Fruit fly (Drosophila melanogaster) whole organism, prepupa: ENCODE measurements around the gene CG43759.

ENCODE experiments used
- CG10631 ChIP-seq: fragments of 200-800 bp; sonication (Bioruptor generic); optimal IDR thresholded peaks from 2 replicates; lab custom pipeline; 2016; ENCODE audit warnings: missing biosample characterization, missing genetic modification characterization
- CG11294 ChIP-seq: fragments of 200-800 bp; sonication (Bioruptor generic); IDR thresholded peaks from 2 replicates; pipeline ENCODE4 v1.3.6; 2022; ENCODE audit warnings: missing biosample characterization, missing genetic modification characterization
- CG11902 ChIP-seq: fragments of 200-800 bp; sonication (Bioruptor generic); optimal IDR thresholded peaks from 3 replicates; lab custom pipeline; 2016; ENCODE audit warnings: missing biosample characterization, missing genetic modification characterization
- CG1621 ChIP-seq: fragments of 200-800 bp; sonication (Bioruptor generic); optimal IDR thresholded peaks from 3 replicates; lab custom pipeline; 2018; ENCODE audit warnings: missing biosample characterization, mild to moderate bottlenecking, missing genetic modification characterization
- CG16779 ChIP-seq: fragments of 200-800 bp; sonication (Bioruptor generic); optimal IDR thresholded peaks from 3 replicates; lab custom pipeline; 2017; ENCODE audit warnings: missing biosample characterization, mild to moderate bottlenecking, missing genetic modification characterization
- CG8119 ChIP-seq: fragments of 200-800 bp; sonication (Bioruptor generic); IDR thresholded peaks from 3 replicates; pipeline ENCODE4 v1.3.6; 2022; ENCODE audit warnings: missing biosample characterization, missing genetic modification characterization
- Gug ChIP-seq: fragments of 200-800 bp; sonication (Bioruptor generic); IDR thresholded peaks from 2 replicates; pipeline ENCODE4 v1.3.6; 2022; ENCODE audit warnings: missing biosample characterization, missing genetic modification characterization
- Hr39 ChIP-seq: fragments of 200-800 bp; sonication (Bioruptor generic); optimal IDR thresholded peaks from 2 replicates; lab custom pipeline; 2016; ENCODE audit warnings: missing biosample characterization, missing genetic modification characterization
- Lpt ChIP-seq: fragments of 200-800 bp; sonication (Bioruptor generic); optimal IDR thresholded peaks from 3 replicates; lab custom pipeline; 2016; ENCODE audit warnings: missing biosample characterization, missing genetic modification characterization
- fd85E ChIP-seq: fragments of 200-800 bp; sonication (Bioruptor generic); optimal IDR thresholded peaks from 3 replicates; lab custom pipeline; 2016; ENCODE audit warnings: missing biosample characterization, missing genetic modification characterization
- fkh ChIP-seq: fragments of 200-800 bp; sonication (Bioruptor generic); optimal IDR thresholded peaks from 3 replicates; lab custom pipeline; 2017; ENCODE audit warnings: missing biosample characterization, mild to moderate bottlenecking, missing genetic modification characterization, moderate library complexity
- lz ChIP-seq: fragments of 200-800 bp; sonication (Bioruptor generic); optimal IDR thresholded peaks from 3 replicates; lab custom pipeline; 2016; ENCODE audit warnings: missing biosample characterization, missing genetic modification characterization
- topi ChIP-seq: fragments of 200-800 bp; sonication (Bioruptor generic); optimal IDR thresholded peaks from 3 replicates; lab custom pipeline; 2016; ENCODE audit warnings: missing biosample characterization, missing genetic modification characterization
- vri ChIP-seq: fragments of 200-800 bp; sonication (Bioruptor generic); optimal IDR thresholded peaks from 3 replicates; lab custom pipeline; 2016; ENCODE audit warnings: missing biosample characterization, mild to moderate bottlenecking, missing genetic modification characterization

- TF ChIP-seq fd85E (GFP tag; lab: Kevin White, UChicago): no peak
- peak; percentile 17 for TF ChIP-seq vri
- TF ChIP-seq CG8119 (GFP tag; lab: Robert Waterston, UW): peak; percentile 79
- TF ChIP-seq Lpt (GFP tag; lab: Kevin White, UChicago): peak; percentile 56
- TF ChIP-seq CG11902 (GFP tag; lab: Kevin White, UChicago): peak; percentile 4
- TF ChIP-seq lz (GFP tag; lab: Kevin White, UChicago): peak; percentile 72
- peak; percentile 8 for TF ChIP-seq CG1621 (tag; lab: Kevin White, UChicago)
- peak; percentile 75 for TF ChIP-seq CG10631 (GFP tag; lab: Kevin White, UChicago)
- peak; percentile 76 for TF ChIP-seq topi (GFP tag; lab: Kevin White, UChicago)
- TF ChIP-seq Hr39 (GFP tag; lab: Kevin White, UChicago): peak; percentile 61
- peak; percentile 36; the same call in 1 of the 2 replicates for TF ChIP-seq Gug (GFP tag; lab: Robert Waterston, UW)
- TF ChIP-seq CG16779 (tag; lab: Kevin White, UChicago): peak; percentile 47
- TF ChIP-seq CG11294 (GFP tag; lab: Robert Waterston, UW): no peak
- no peak for TF ChIP-seq fkh (GFP tag; lab: Kevin White, UChicago)
Observed at dm6 chrX:18924713-18925112, 5.4 kb upstream of the CG43759 start.
